Worm (Caenorhabditis elegans) whole organism, L4 larva: ENCODE measurements around the gene tag-243.

Experiments
- F26F4.8 ChIP-seq: fragments of 200-800 bp; sonication (Bioruptor generic); conservative IDR thresholded peaks from 2 replicates; pipeline ENCODE4 v1.3.6; 2022; ENCODE audit warnings: missing genetic modification characterization, missing compliant biosample characterization
- R02D3.7 ChIP-seq: fragments of 150-350 bp; sonication (generic microtip); optimal IDR thresholded peaks from 3 replicates; lab custom pipeline; 2014; ENCODE audit warnings: missing biosample characterization, missing genetic modification characterization
- Y105C5A.15 ChIP-seq: fragments of 200-800 bp; sonication (Bioruptor generic); IDR thresholded peaks from 2 replicates; pipeline ENCODE4 v1.3.6; 2022; ENCODE audit warnings: missing genetic modification characterization, missing compliant biosample characterization
- aly-2 ChIP-seq: sonication (generic microtip); optimal IDR thresholded peaks from 2 replicates; lab custom pipeline; 2018; ENCODE audit warnings: missing biosample characterization, missing genetic modification characterization
- ama-1 ChIP-seq: fragments of 150-350 bp; optimal IDR thresholded peaks from 2 replicates; lab custom pipeline; 2014; ENCODE audit warnings: inconsistent platforms, mixed read lengths
- arid-1 ChIP-seq: fragments of 200-800 bp; sonication (Bioruptor generic); conservative IDR thresholded peaks from 2 replicates; pipeline ENCODE4 v1.3.6; 2022; ENCODE audit warnings: missing genetic modification reagents, missing genetic modification characterization, missing compliant biosample characterization
- ceh-32 ChIP-seq: sonication (generic microtip); optimal IDR thresholded peaks from 2 replicates; lab custom pipeline; 2016; ENCODE audit warnings: mild to moderate bottlenecking, missing genetic modification characterization, missing compliant biosample characterization; ENCODE audit not compliant: poor library complexity
- daf-16 ChIP-seq, 3 experiments: sonication (generic microtip); optimal IDR thresholded peaks; 2 replicates each; lab custom pipeline; 2016 to 2017; ENCODE audit warnings: missing genetic modification characterization in 3 of 3, missing genetic modification reagents in 3 of 3, mild to moderate bottlenecking in 2 of 3, missing compliant biosample characterization in 2 of 3, missing biosample characterization in 1 of 3, moderate library complexity in 1 of 3
- daf-19 ChIP-seq: fragments of 200-800 bp; sonication (Bioruptor generic); conservative IDR thresholded peaks from 2 replicates; pipeline ENCODE4 v1.3.6; 2022; ENCODE audit warnings: missing genetic modification characterization, missing compliant biosample characterization
- dmd-6 ChIP-seq: fragments of 200-800 bp; sonication (Bioruptor generic); IDR thresholded peaks from 2 replicates; pipeline ENCODE4 v1.3.6; 2022; ENCODE audit warnings: missing genetic modification reagents, missing genetic modification characterization, missing compliant biosample characterization
- dmd-9 ChIP-seq: fragments of 200-800 bp; sonication (Bioruptor generic); IDR thresholded peaks from 2 replicates; pipeline ENCODE4 v1.3.6; 2022; ENCODE audit warnings: missing genetic modification reagents, missing genetic modification characterization, missing compliant biosample characterization
- duxl-1 ChIP-seq: sonication (generic microtip); optimal IDR thresholded peaks from 2 replicates; lab custom pipeline; 2016; ENCODE audit warnings: mild to moderate bottlenecking, missing genetic modification characterization, moderate library complexity, missing compliant biosample characterization; ENCODE audit not compliant: poor library complexity
- dve-1 ChIP-seq: sonication (generic microtip); optimal IDR thresholded peaks from 2 replicates; lab custom pipeline; 2017; ENCODE audit warnings: antibody characterized with exemption, mild to moderate bottlenecking, missing genetic modification characterization, missing compliant biosample characterization; ENCODE audit not compliant: insufficient read depth
- egl-43 ChIP-seq: fragments of 200-800 bp; sonication (Bioruptor generic); IDR thresholded peaks from 2 replicates; pipeline ENCODE4 v1.3.6; 2022; ENCODE audit warnings: missing genetic modification reagents, missing genetic modification characterization, missing compliant biosample characterization
- hlh-11 ChIP-seq: fragments of 200-800 bp; sonication (Bioruptor generic); optimal IDR thresholded peaks from 2 replicates; lab custom pipeline; 2018; ENCODE audit warnings: mild to moderate bottlenecking, missing genetic modification characterization, missing compliant biosample characterization
- hlh-30 ChIP-seq: sonication (generic microtip); optimal IDR thresholded peaks from 2 replicates; lab custom pipeline; 2017; ENCODE audit warnings: antibody characterized with exemption, mild to moderate bottlenecking, missing genetic modification characterization, missing compliant biosample characterization; ENCODE audit not compliant: insufficient read depth
- lim-7 ChIP-seq: fragments of 200-800 bp; sonication (Bioruptor generic); IDR thresholded peaks from 2 replicates; pipeline ENCODE4 v1.3.6; 2022; ENCODE audit warnings: missing genetic modification characterization, missing compliant biosample characterization
- lin-1 ChIP-seq: fragments of 200-800 bp; sonication (Bioruptor generic); IDR thresholded peaks from 2 replicates; pipeline ENCODE4 v1.3.6; 2022; ENCODE audit warnings: missing genetic modification reagents, missing genetic modification characterization, missing compliant biosample characterization
- lin-38 ChIP-seq: fragments of 200-800 bp; sonication (Bioruptor generic); IDR thresholded peaks from 2 replicates; pipeline ENCODE4 v1.3.6; 2022; ENCODE audit warnings: missing genetic modification reagents, missing genetic modification characterization, missing compliant biosample characterization
- lin-39 ChIP-seq: fragments of 150-350 bp; optimal IDR thresholded peaks from 2 replicates; lab custom pipeline; 2014; ENCODE audit warnings: missing biosample characterization, missing genetic modification reagents, missing genetic modification characterization
- lsy-2 ChIP-seq, 2 experiments: fragments of 150-350 bp in 1 of 2; sonication (generic microtip) in 1 of 2; optimal IDR thresholded peaks; 2 replicates each; lab custom pipeline; 2014 to 2017; ENCODE audit warnings: missing biosample characterization in 2 of 2, missing genetic modification characterization in 2 of 2
- madf-5 ChIP-seq, 2 experiments: fragments of 200-800 bp; sonication (Bioruptor generic); IDR thresholded peaks; 2 replicates each; pipeline ENCODE4 v1.3.6; 2022; ENCODE audit warnings: missing compliant biosample characterization in 2 of 2, missing genetic modification characterization in 2 of 2
- mep-1 ChIP-seq: fragments of 150-350 bp; sonication (generic microtip); optimal IDR thresholded peaks from 3 replicates; lab custom pipeline; 2014; ENCODE audit warnings: missing biosample characterization, missing genetic modification characterization
- mes-2 ChIP-seq: sonication (generic microtip); optimal IDR thresholded peaks from 2 replicates; lab custom pipeline; 2016; ENCODE audit warnings: missing genotype, mild to moderate bottlenecking, missing genetic modification characterization, missing compliant biosample characterization; ENCODE audit not compliant: poor library complexity, severe bottlenecking
- nhr-102 ChIP-seq: sonication (generic microtip); optimal IDR thresholded peaks from 2 replicates; lab custom pipeline; 2016; ENCODE audit warnings: mild to moderate bottlenecking, missing genetic modification characterization, moderate library complexity, missing compliant biosample characterization
- nhr-11 ChIP-seq: fragments of 150-350 bp; optimal IDR thresholded peaks from 2 replicates; lab custom pipeline; 2014; ENCODE audit warnings: missing biosample characterization, missing genetic modification characterization
- nhr-111 ChIP-seq: fragments of 200-800 bp; sonication (Bioruptor generic); optimal IDR thresholded peaks from 2 replicates; lab custom pipeline; 2018; ENCODE audit warnings: mild to moderate bottlenecking, missing genetic modification characterization, missing compliant biosample characterization
- nhr-25 ChIP-seq: sonication (generic microtip); optimal IDR thresholded peaks from 2 replicates; lab custom pipeline; 2017; ENCODE audit warnings: missing genetic modification characterization, mild to moderate bottlenecking, missing compliant biosample characterization, antibody characterized with exemption, moderate library complexity, borderline replicate concordance; ENCODE audit not compliant: insufficient read depth
- nhr-28 ChIP-seq: fragments of 150-350 bp; optimal IDR thresholded peaks from 2 replicates; lab custom pipeline; 2014; ENCODE audit warnings: missing biosample characterization, missing genetic modification characterization
- nhr-42 ChIP-seq: fragments of 200-800 bp; sonication (Bioruptor generic); IDR thresholded peaks from 2 replicates; pipeline ENCODE4 v1.3.6; 2022; ENCODE audit warnings: missing genetic modification characterization, missing compliant biosample characterization
- nhr-76 ChIP-seq: fragments of 150-350 bp; optimal IDR thresholded peaks from 2 replicates; lab custom pipeline; 2014; ENCODE audit warnings: missing biosample characterization, missing genetic modification characterization
- php-3 ChIP-seq: fragments of 200-800 bp; sonication (Bioruptor generic); IDR thresholded peaks from 2 replicates; pipeline ENCODE4 v1.3.6; 2022; ENCODE audit warnings: missing genetic modification reagents, missing genetic modification characterization, missing compliant biosample characterization
- snpc-1.2 ChIP-seq: fragments of 200-800 bp; sonication (Bioruptor generic); IDR thresholded peaks from 2 replicates; pipeline ENCODE4 v1.3.6; 2022; ENCODE audit warnings: missing genetic modification reagents, missing genetic modification characterization, missing compliant biosample characterization
- tag-97 ChIP-seq: fragments of 200-800 bp; sonication (Bioruptor generic); IDR thresholded peaks from 2 replicates; pipeline ENCODE4 v1.3.6; 2022; ENCODE audit warnings: missing genetic modification characterization, missing compliant biosample characterization
- tra-1 ChIP-seq: fragments of 200-800 bp; sonication (Bioruptor generic); IDR thresholded peaks from 2 replicates; pipeline ENCODE4 v1.3.6; 2022; ENCODE audit warnings: missing genetic modification reagents, missing genetic modification characterization, missing compliant biosample characterization
- unc-130 ChIP-seq: sonication (generic microtip); optimal IDR thresholded peaks from 2 replicates; lab custom pipeline; 2016; ENCODE audit warnings: missing genetic modification reagents, missing genetic modification characterization, missing compliant biosample characterization
- unc-62 ChIP-seq, 3 experiments: fragments of 150-350 bp in 1 of 3; sonication (generic microtip); optimal IDR thresholded peaks in 2 of 3; peaks in 1 of 3; 1 replicate in 1 of 3; 2 replicates in 2 of 3; lab custom pipeline; 2014 to 2017; ENCODE audit warnings: missing biosample characterization in 3 of 3, missing genetic modification characterization in 3 of 3, missing genetic modification reagents in 3 of 3, missing genotype in 1 of 3
- zfp-3 ChIP-seq: fragments of 200-800 bp; sonication (Bioruptor generic); conservative IDR thresholded peaks from 2 replicates; pipeline ENCODE4 v1.3.6; 2022; ENCODE audit warnings: missing genetic modification reagents, missing genetic modification characterization, missing compliant biosample characterization
- zip-2 ChIP-seq: fragments of 150-350 bp; optimal IDR thresholded peaks from 2 replicates; lab custom pipeline; 2014; ENCODE audit warnings: missing biosample characterization, missing genetic modification characterization
- ztf-11 ChIP-seq: fragments of 150-350 bp; optimal IDR thresholded peaks from 2 replicates; lab custom pipeline; 2014; ENCODE audit warnings: missing biosample characterization, missing genetic modification characterization
- ztf-7 ChIP-seq: fragments of 150-350 bp; optimal IDR thresholded peaks from 2 replicates; lab custom pipeline; 2014; ENCODE audit warnings: missing biosample characterization, missing genetic modification characterization

tag-243 gene

DNA sequence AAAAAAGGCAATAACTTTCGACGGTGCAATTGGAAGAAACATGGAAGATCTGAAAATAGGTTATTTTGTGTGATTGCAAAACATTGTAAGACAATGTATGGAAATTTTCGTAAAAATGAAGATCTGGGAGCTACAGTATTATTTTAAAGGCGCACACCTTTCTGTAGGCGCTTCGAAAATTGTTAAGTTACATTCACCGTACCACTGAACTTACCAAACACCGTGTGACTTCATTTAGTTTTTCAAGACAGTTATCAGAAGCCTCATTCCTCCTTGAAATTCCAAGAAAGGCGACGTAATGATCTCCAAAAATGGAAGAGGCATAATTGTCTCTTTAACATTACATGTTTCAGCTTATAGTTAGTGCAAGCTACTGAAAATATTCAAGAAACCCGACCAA lies 34.3 kb downstream of the tag-243 start:
- TF ChIP-seq dmd-9: no peak
- peak; percentile 11; the same call in 1 of the 2 replicates for TF ChIP-seq arid-1 (GFP tag; lab: Robert Waterston, UW)
- TF ChIP-seq daf-16 (GFP tag; optimal IDR thresholded peaks at IDR 0.05; lab: Kevin White, UChicago): peak in 1 of 2 experiments; percentile 44
- TF ChIP-seq daf-16 (tag; optimal IDR thresholded peaks at IDR 0.05; lab: Kevin White, UChicago): no peak
- peak; percentile 44 for TF ChIP-seq lin-38 (GFP tag; lab: Robert Waterston, UW)
- TF ChIP-seq nhr-102: peak; percentile 49
- 0 out of 2 replicates have a peak, but pooled peaks have one; percentile 7 for TF ChIP-seq nhr-42 (GFP tag; lab: Robert Waterston, UW)
- 0 out of 2 replicates have a peak, but pooled peaks have one; percentile 17 for TF ChIP-seq lim-7 (GFP tag; lab: Robert Waterston, UW)
- no peak for TF ChIP-seq mep-1 (tag; lab: Kevin White, UChicago)
- no peak for TF ChIP-seq mes-2
- peak; percentile 34; the same call in 1 of the 2 replicates for TF ChIP-seq php-3 (GFP tag; lab: Robert Waterston, UW)
- TF ChIP-seq ceh-32: no peak
- TF ChIP-seq zfp-3 (GFP tag; lab: Robert Waterston, UW): peak; percentile 70; the same call in 1 of the 2 replicates
- peak in 1 of 2 experiments; percentile 54; a peak in 1 of 4 replicates for TF ChIP-seq madf-5 (GFP tag; IDR thresholded peaks at IDR 0.05; lab: Robert Waterston, UW)
- no peak for TF ChIP-seq ztf-11 (tag; lab: Kevin White, UChicago)
- no peak for TF ChIP-seq zip-2 (tag; lab: Kevin White, UChicago)
- TF ChIP-seq duxl-1 (tag; lab: Kevin White, UChicago): peak; percentile 71
- TF ChIP-seq nhr-25 (tag; lab: Kevin White, UChicago): peak; percentile 25
- TF ChIP-seq, all 104 proteins: peak for 11

DNA sequence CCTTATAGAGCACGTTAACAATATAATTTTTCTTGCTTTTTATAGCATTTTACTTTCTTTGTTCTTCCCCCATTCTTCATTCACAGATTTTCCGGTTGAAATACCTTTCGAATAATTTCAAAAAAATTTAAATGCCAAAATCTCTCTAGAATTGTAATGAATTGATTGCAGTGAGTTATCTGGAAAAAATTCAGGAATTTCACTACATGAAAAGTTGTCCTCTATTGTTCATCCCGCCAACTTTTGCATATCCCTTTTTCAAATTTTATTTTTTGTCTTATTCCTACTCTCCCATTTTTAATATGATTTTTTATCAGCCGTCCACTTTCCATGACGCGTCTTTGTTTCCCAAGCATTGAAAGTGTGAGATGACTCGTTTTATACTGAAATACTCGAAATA lies 34.9 kb downstream of the tag-243 start:
- TF ChIP-seq nhr-111 (GFP tag; lab: Kevin White, UChicago): peak; percentile 35
- peak; percentile 17 for TF ChIP-seq mes-2
- TF ChIP-seq madf-5 (GFP tag; IDR thresholded peaks at IDR 0.05; lab: Robert Waterston, UW): peak in 1 of 2 experiments; percentile 6; a peak in 1 of 4 replicates
- TF ChIP-seq arid-1 (GFP tag; lab: Robert Waterston, UW): no peak
- TF ChIP-seq ztf-7 (tag; lab: Kevin White, UChicago): no peak
- TF ChIP-seq unc-62 (GFP tag; optimal IDR thresholded peaks at IDR 0.05 in 1 of 2; lab: Kevin White, UChicago): peak in 1 of 2 experiments; percentile 50
- no peak for TF ChIP-seq unc-62 (tag; optimal IDR thresholded peaks at IDR 0.05; lab: Kevin White, UChicago)
- TF ChIP-seq egl-43 (GFP tag; lab: Robert Waterston, UW): no peak
- TF ChIP-seq lin-38 (GFP tag; lab: Robert Waterston, UW): no peak
- no peak for TF ChIP-seq R02D3.7 (tag; lab: Kevin White, UChicago)
- no peak for TF ChIP-seq tag-97 (GFP tag; lab: Robert Waterston, UW)
- peak; percentile 41 for TF ChIP-seq mep-1 (tag; lab: Kevin White, UChicago)

DNA sequence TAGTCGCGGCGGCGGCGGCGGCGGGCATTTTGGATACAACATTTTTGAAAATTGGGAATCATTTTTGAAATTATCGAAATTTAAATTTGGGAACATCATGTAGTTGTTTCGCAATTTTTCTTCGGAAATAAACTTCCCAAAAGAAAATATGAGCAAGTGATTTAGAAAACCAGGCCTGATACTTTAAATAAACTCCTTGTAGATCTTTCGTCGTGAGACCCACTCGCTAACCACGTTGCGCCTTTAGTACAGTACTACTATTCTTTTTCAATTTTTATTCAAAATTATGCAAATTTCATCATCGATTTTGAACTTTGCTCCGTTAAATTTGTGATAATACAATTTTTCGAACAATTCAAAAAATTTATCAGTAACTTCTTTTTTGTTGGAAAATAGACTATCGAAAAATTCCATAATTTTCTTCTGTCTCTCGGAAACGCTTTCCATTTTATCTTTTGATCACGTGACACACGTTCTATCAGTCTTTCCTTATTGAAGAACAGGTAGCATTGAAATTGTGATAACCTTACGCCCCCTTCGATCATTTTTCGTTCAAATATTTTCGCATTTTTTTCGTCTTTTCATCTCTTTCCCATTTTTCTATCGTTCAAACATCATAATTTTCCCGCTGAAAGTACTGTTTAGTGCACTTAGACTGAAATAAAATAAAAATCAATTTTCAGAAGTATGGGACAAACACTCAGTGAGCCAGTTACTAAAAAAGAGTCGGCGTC lies 38.3 kb downstream of the tag-243 start, which contains the start of gene ppm-2:
TSS of gene ppm-2 (plus strand) at position 684 of the 734 bp plus-strand sequence.
- TF ChIP-seq snpc-1.2 (GFP tag; lab: Robert Waterston, UW) (peak; percentile 46; the same call in 1 of the 2 replicates), lin-39 (tag; lab: Kevin White, UChicago) (no peak), ama-1 (lab: Kevin White, UChicago) (no peak), hlh-30 (tag; lab: Kevin White, UChicago) (peak; percentile 73), tra-1 (GFP tag; lab: Robert Waterston, UW) (0 out of 2 replicates have a peak, but pooled peaks have one; percentile 9), Y105C5A.15 (GFP tag; lab: Robert Waterston, UW) (no peak), dmd-6 (peak; percentile 77), hlh-11 (tag; lab: Kevin White, UChicago) (peak; percentile 24), unc-130 (peak; percentile 27), lsy-2 (tag; optimal IDR thresholded peaks at IDR 0.05; lab: Kevin White, UChicago) (peak in 1 of 2 experiments; percentile 47), lin-38 (GFP tag; lab: Robert Waterston, UW) (peak; percentile 22; the same call in 1 of the 2 replicates), nhr-28 (tag; lab: Kevin White, UChicago) (peak; percentile 63), nhr-76 (no peak), F26F4.8 (GFP tag; lab: Robert Waterston, UW) (no peak), nhr-11 (tag; lab: Kevin White, UChicago) (no peak), zfp-3 (GFP tag; lab: Robert Waterston, UW) (0 out of 2 replicates have a peak, but pooled peaks have one; percentile 45), dmd-9 (0 out of 2 replicates have a peak, but pooled peaks have one; percentile 4), mep-1 (tag; lab: Kevin White, UChicago) (peak; percentile 13), daf-16 (GFP tag; optimal IDR thresholded peaks at IDR 0.05; lab: Kevin White, UChicago) (no peak), daf-16 (tag; optimal IDR thresholded peaks at IDR 0.05; lab: Kevin White, UChicago) (peak; percentile 43), nhr-25 (tag; lab: Kevin White, UChicago) (no peak), lin-1 (0 out of 2 replicates have a peak, but pooled peaks have one; percentile 38), daf-19 (no peak), dve-1 (tag; lab: Kevin White, UChicago) (peak; percentile 55), duxl-1 (tag; lab: Kevin White, UChicago) (no peak), aly-2 (tag; lab: Kevin White, UChicago) (no peak)
